Worm (Caenorhabditis elegans): ENCODE data around the gene R03H10.4.

DNA sequence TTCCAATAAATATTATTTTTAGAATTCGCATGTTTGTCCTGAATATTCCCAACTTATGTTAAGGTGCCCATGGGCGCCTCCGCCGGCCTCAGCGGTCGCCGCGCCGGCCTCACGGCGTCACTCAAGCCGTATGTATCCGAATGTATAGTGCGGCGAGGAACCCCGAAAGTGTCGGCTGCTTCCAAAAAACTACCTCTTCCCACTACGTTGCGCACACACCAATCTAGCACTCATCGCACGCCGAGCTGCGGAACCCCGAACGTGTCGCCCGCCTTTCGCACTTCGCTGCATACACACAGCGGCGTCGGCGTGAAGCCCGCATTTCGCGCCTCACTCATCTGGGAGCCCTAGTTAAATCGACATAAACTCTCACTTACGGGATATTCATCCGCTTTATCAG, 471 bp downstream of the R03H10.4 start:
- TF ChIP-seq F10E7.11 (tag; optimal IDR thresholded peaks at IDR 0.05) (no peak), rec-8 (tag; optimal IDR thresholded peaks at IDR 0.05) (no peak), unc-62 (GFP tag; optimal IDR thresholded peaks at IDR 0.05) (no peak), hlh-26 (GFP tag; conservative IDR thresholded peaks at IDR 0.05) (no peak), ztf-18 (tag; optimal IDR thresholded peaks at IDR 0.05) (no peak), madf-10 (tag; optimal IDR thresholded peaks at IDR 0.05) (no peak), egl-44 (GFP tag; IDR thresholded peaks at IDR 0.05) (no peak), ztf-25 (GFP tag; IDR thresholded peaks at IDR 0.05) (no peak), F39B2.1 (GFP tag; IDR thresholded peaks at IDR 0.05) (no peak)
